Comparison of ENCODE assay signal across 1 fruit fly cellular context in the genomic region with DNA sequence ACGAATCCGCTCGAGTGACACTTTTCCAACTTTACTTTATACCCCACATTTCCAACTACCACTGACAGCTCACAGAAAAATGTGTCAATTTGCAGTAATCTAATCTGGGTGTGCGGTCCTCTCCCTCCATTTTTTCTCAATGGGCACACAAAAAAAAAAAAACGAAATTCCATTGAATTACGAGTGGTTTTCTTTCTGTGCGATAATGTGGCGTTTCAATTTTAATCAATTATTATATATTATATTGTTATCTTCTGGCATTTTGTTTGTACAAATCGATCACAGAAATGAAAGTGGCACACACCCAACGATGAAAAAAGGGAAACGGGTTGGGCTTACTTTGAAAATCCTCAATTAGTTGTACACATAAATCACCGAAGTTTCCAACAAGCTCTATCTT.
TF ChIP-seq lines count a peak whose summit lies in the region.

No protein-coding gene starts in this region.

TF ChIP-seq in whole organism, embryonic, 481 proteins besides CTCF, POLR2A, EP300 and RAD21 (continued from another document):
- TF ChIP-seq ftz-f1 (GFP tag; optimal IDR thresholded peaks at IDR 0.05; lab: Kevin White, UChicago) (no peak), grn (GFP tag; optimal IDR thresholded peaks at IDR 0.05; lab: Kevin White, UChicago) (peak; percentile 62), onecut (GFP tag; IDR thresholded peaks at IDR 0.05; lab: Robert Waterston, UW) (no peak), row (GFP tag; IDR thresholded peaks at IDR 0.05; lab: Robert Waterston, UW) (0 out of 3 replicates have a peak, but pooled peaks have one; percentile 11), CG11504 (tag; optimal IDR thresholded peaks at IDR 0.05; lab: Kevin White, UChicago) (peak; percentile 1), CG18011 (GFP tag; optimal IDR thresholded peaks at IDR 0.05; lab: Kevin White, UChicago) (no peak), Fer3 (tag; optimal IDR thresholded peaks at IDR 0.05; lab: Kevin White, UChicago) (no peak), Stat92E (GFP tag; optimal IDR thresholded peaks at IDR 0.05; lab: Kevin White, UChicago) (peak in 1 of 3 experiments; percentile 67), MESR4 (GFP tag; optimal IDR thresholded peaks at IDR 0.05; lab: Kevin White, UChicago) (no peak), Xrp1 (GFP tag; IDR thresholded peaks at IDR 0.05; lab: Robert Waterston, UW) (no peak), Mad (GFP tag; optimal IDR thresholded peaks at IDR 0.05; lab: Kevin White, UChicago) (no peak), CG10431 (GFP tag; optimal IDR thresholded peaks at IDR 0.05; lab: Kevin White, UChicago) (peak; percentile 13), CG13287 (GFP tag; IDR thresholded peaks at IDR 0.05; lab: Robert Waterston, UW; ENCODE audit: partially characterized antibody) (no peak), CG3281 (GFP tag; optimal IDR thresholded peaks at IDR 0.05; lab: Kevin White, UChicago) (no peak), CG17359 (tag; optimal IDR thresholded peaks at IDR 0.05; lab: Kevin White, UChicago) (peak; percentile 14), ewg (GFP tag; optimal IDR thresholded peaks at IDR 0.05; lab: Kevin White, UChicago) (no peak), salm (tag; optimal IDR thresholded peaks at IDR 0.05; lab: Kevin White, UChicago) (peak; percentile 56), CG6689 (GFP tag; IDR thresholded peaks at IDR 0.05; lab: Robert Waterston, UW) (no peak), GATAe (GFP tag; conservative IDR thresholded peaks at IDR 0.05; lab: Robert Waterston, UW) (peak; percentile 60), ATbp (GFP tag; optimal IDR thresholded peaks at IDR 0.05; lab: Kevin White, UChicago) (peak; percentile 6), Dip3 (GFP tag; optimal IDR thresholded peaks at IDR 0.05; lab: Kevin White, UChicago) (no peak), pros (GFP tag; optimal IDR thresholded peaks at IDR 0.05; lab: Kevin White, UChicago) (no peak), eve (GFP tag; optimal IDR thresholded peaks at IDR 0.05; lab: Kevin White, UChicago) (peak in 1 of 2 experiments; percentile 53), CG7839 (tag; optimal IDR thresholded peaks at IDR 0.05; lab: Kevin White, UChicago) (peak; percentile 4), Ravus (GFP tag; IDR thresholded peaks at IDR 0.05; lab: Robert Waterston, UW) (no peak), Blimp-1 (GFP tag; optimal IDR thresholded peaks at IDR 0.05; lab: Kevin White, UChicago) (peak; percentile 10), PHDP (tag; optimal IDR thresholded peaks at IDR 0.05; lab: Kevin White, UChicago) (peak; percentile 13), exex (tag; optimal IDR thresholded peaks at IDR 0.05; lab: Kevin White, UChicago) (peak; percentile 85), zfh2 (GFP tag; optimal IDR thresholded peaks at IDR 0.05; lab: Kevin White, UChicago) (no peak), CG3407 (GFP tag; optimal IDR thresholded peaks at IDR 0.05; lab: Kevin White, UChicago) (no peak), CG7963 (GFP tag; IDR thresholded peaks at IDR 0.05; lab: Robert Waterston, UW; ENCODE audit: partially characterized antibody) (no peak), CG5245 (GFP tag; optimal IDR thresholded peaks at IDR 0.05; lab: Kevin White, UChicago) (no peak), eyg (GFP tag; optimal IDR thresholded peaks at IDR 0.05; lab: Kevin White, UChicago) (no peak), CG2199 (GFP tag; IDR thresholded peaks at IDR 0.05; lab: Robert Waterston, UW) (peak; percentile 65; the same call in 2 of the 3 replicates), vnd (GFP tag; IDR thresholded peaks at IDR 0.05; lab: Robert Waterston, UW; ENCODE audit: partially characterized antibody) (peak; percentile 37; the same call in 1 of the 3 replicates), prd (optimal IDR thresholded peaks at IDR 0.05; lab: Kevin White, UChicago) (no peak), prd (GFP tag; IDR thresholded peaks at IDR 0.05; lab: Robert Waterston, UW) (no peak), CG14441 (GFP tag; IDR thresholded peaks at IDR 0.05; lab: Robert Waterston, UW) (0 out of 2 replicates have a peak, but pooled peaks have one; percentile 15)
